Fruit fly (Drosophila melanogaster): ENCODE measurements around the gene CG13895.
A peak's percentile ranks its signal among the peaks of the same experiment; 100 is the strongest.

CG13895 gene

dm6 chr3L:737445-738116 is 29.6 kb upstream of the CG13895 start (continued):
- TF ChIP-seq Hr38 (GFP tag; optimal IDR thresholded peaks at IDR 0.05) (no peak), CG10631 (GFP tag; optimal IDR thresholded peaks at IDR 0.05) (peak; percentile 27), eg (GFP tag; IDR thresholded peaks at IDR 0.05) (0 out of 3 replicates have a peak, but pooled peaks have one; percentile 12), CG6163 (GFP tag; IDR thresholded peaks at IDR 0.05) (peak; percentile 36; the same call in 2 of the 3 replicates), pdm3 (GFP tag; optimal IDR thresholded peaks at IDR 0.05) (no peak), fd59A (GFP tag; optimal IDR thresholded peaks at IDR 0.05) (no peak), CG11294 (GFP tag; IDR thresholded peaks at IDR 0.05) (no peak), Sox102F (GFP tag; optimal IDR thresholded peaks at IDR 0.05) (peak; percentile 7), dsx (GFP tag; optimal IDR thresholded peaks at IDR 0.05; ENCODE audit: poor library complexity, severe bottlenecking) (peak; percentile 17), esn (GFP tag; optimal IDR thresholded peaks at IDR 0.05) (peak; percentile 1), Lpt (GFP tag; optimal IDR thresholded peaks at IDR 0.05) (no peak), acj6 (GFP tag; optimal IDR thresholded peaks at IDR 0.05) (peak; percentile 43), CG6792 (GFP tag; optimal IDR thresholded peaks at IDR 0.05) (peak; percentile 18), CG32006 (GFP tag; optimal IDR thresholded peaks at IDR 0.05) (peak; percentile 35), OdsH (GFP tag; optimal IDR thresholded peaks at IDR 0.05) (peak; percentile 16), salr (GFP tag; optimal IDR thresholded peaks at IDR 0.05) (no peak), CG9139 (GFP tag; optimal IDR thresholded peaks at IDR 0.05) (peak; percentile 20), CG4318 (GFP tag; optimal IDR thresholded peaks at IDR 0.05) (no peak), topi (GFP tag; optimal IDR thresholded peaks at IDR 0.05) (peak; percentile 15)

- TF ChIP-seq ss (GFP tag; optimal IDR thresholded peaks at IDR 0.05) (peak in 1 of 2 experiments; percentile 14), pdm3 (GFP tag; optimal IDR thresholded peaks at IDR 0.05) (no peak), CG32006 (GFP tag; optimal IDR thresholded peaks at IDR 0.05) (no peak), CG7368 (GFP tag; optimal IDR thresholded peaks at IDR 0.05) (no peak), Blimp-1 (GFP tag; optimal IDR thresholded peaks at IDR 0.05) (no peak), Sox14 (GFP tag; optimal IDR thresholded peaks at IDR 0.05) (no peak), CG1621 (tag; optimal IDR thresholded peaks at IDR 0.05) (peak; percentile 92), CG9139 (GFP tag; optimal IDR thresholded peaks at IDR 0.05) (peak; percentile 40), Met (GFP tag; optimal IDR thresholded peaks at IDR 0.05) (no peak), Eip78C (GFP tag) (no peak), CG8632 (GFP tag; optimal IDR thresholded peaks at IDR 0.05) (no peak)
Measured at dm6 chr3L:736542-737166, 28.6 kb upstream of the CG13895 start.

- TF ChIP-seq svp (GFP tag), result peak; percentile 72
- peak; percentile 71 for TF ChIP-seq Sox14 (GFP tag; optimal IDR thresholded peaks at IDR 0.05)
- TF ChIP-seq salr (GFP tag; optimal IDR thresholded peaks at IDR 0.05), result peak in 1 of 2 experiments; percentile 59
- peak; percentile 82 for TF ChIP-seq CG6163 (GFP tag; IDR thresholded peaks at IDR 0.05)
- TF ChIP-seq CG6792 (GFP tag; optimal IDR thresholded peaks at IDR 0.05), result peak; percentile 62
- TF ChIP-seq Lpt (GFP tag; optimal IDR thresholded peaks at IDR 0.05), result peak; percentile 30
- TF ChIP-seq dsx (GFP tag; optimal IDR thresholded peaks at IDR 0.05; ENCODE audit: poor library complexity, severe bottlenecking), result peak; percentile 70
- TF ChIP-seq CG9139 (GFP tag; optimal IDR thresholded peaks at IDR 0.05), result peak; percentile 41
- peak; percentile 13; the same call in 1 of the 2 replicates for TF ChIP-seq CG11294 (GFP tag; IDR thresholded peaks at IDR 0.05)
- TF ChIP-seq Sox102F (GFP tag; optimal IDR thresholded peaks at IDR 0.05), result peak; percentile 5
- TF ChIP-seq CG11762 (GFP tag; optimal IDR thresholded peaks at IDR 0.05; ENCODE audit: insufficient read depth), result peak; percentile 44
- peak; percentile 56 for TF ChIP-seq cyc (GFP tag; optimal IDR thresholded peaks at IDR 0.05)
- TF ChIP-seq CG16779 (tag; optimal IDR thresholded peaks at IDR 0.05), result no peak
- TF ChIP-seq net (GFP tag; optimal IDR thresholded peaks at IDR 0.05), result peak; percentile 47
- TF ChIP-seq Sox15 (GFP tag; optimal IDR thresholded peaks at IDR 0.05), result peak; percentile 23
- peak; percentile 74 for TF ChIP-seq CG1621 (tag; optimal IDR thresholded peaks at IDR 0.05)
- TF ChIP-seq CG10669 (GFP tag; optimal IDR thresholded peaks at IDR 0.05), result peak; percentile 78
- no peak for TF ChIP-seq dac (GFP tag; optimal IDR thresholded peaks at IDR 0.05)
- TF ChIP-seq fd85E (GFP tag; optimal IDR thresholded peaks at IDR 0.05), result no peak
- TF ChIP-seq eg (GFP tag; IDR thresholded peaks at IDR 0.05), result peak; percentile 68; the same call in 1 of the 3 replicates
- no peak for TF ChIP-seq CG6854 (GFP tag; optimal IDR thresholded peaks at IDR 0.05)
- peak; percentile 90 for TF ChIP-seq Eip78C (GFP tag)
- no peak for TF ChIP-seq Hr38 (GFP tag; optimal IDR thresholded peaks at IDR 0.05)
- TF ChIP-seq CG3919 (GFP tag; optimal IDR thresholded peaks at IDR 0.05), result peak; percentile 67
- TF ChIP-seq Hr4 (GFP tag; optimal IDR thresholded peaks at IDR 0.05), result peak; percentile 34
- peak; percentile 21 for TF ChIP-seq CG34406 (GFP tag; optimal IDR thresholded peaks at IDR 0.05)
- peak; percentile 5 for TF ChIP-seq CG6276 (GFP tag; optimal IDR thresholded peaks at IDR 0.05)
- TF ChIP-seq acj6 (GFP tag; optimal IDR thresholded peaks at IDR 0.05), result peak; percentile 71
- peak; percentile 56 for TF ChIP-seq CG31627 (GFP tag; optimal IDR thresholded peaks at IDR 0.05)
- no peak for TF ChIP-seq CG11902 (GFP tag; optimal IDR thresholded peaks at IDR 0.05)
- peak; percentile 54 for TF ChIP-seq pdm3 (GFP tag; optimal IDR thresholded peaks at IDR 0.05)
- TF ChIP-seq esn (GFP tag; optimal IDR thresholded peaks at IDR 0.05), result peak; percentile 68
- peak; percentile 71 for TF ChIP-seq OdsH (GFP tag; optimal IDR thresholded peaks at IDR 0.05)
Measured at dm6 chr3L:735948-736347, 27.9 kb upstream of the CG13895 start.
